Fruit fly (Drosophila melanogaster) S2 (cell line): ENCODE measurements around the gene Eig71Ei.

Source experiments
- CG8478 ChIP-seq: fragments of >200 bp; optimal IDR thresholded peaks from 2 replicates; lab custom pipeline; 2018
- CTCF ChIP-seq, 2 experiments: fragments of >200 bp; optimal IDR thresholded peaks; 2 replicates each; lab custom pipeline; 2018

DNA sequence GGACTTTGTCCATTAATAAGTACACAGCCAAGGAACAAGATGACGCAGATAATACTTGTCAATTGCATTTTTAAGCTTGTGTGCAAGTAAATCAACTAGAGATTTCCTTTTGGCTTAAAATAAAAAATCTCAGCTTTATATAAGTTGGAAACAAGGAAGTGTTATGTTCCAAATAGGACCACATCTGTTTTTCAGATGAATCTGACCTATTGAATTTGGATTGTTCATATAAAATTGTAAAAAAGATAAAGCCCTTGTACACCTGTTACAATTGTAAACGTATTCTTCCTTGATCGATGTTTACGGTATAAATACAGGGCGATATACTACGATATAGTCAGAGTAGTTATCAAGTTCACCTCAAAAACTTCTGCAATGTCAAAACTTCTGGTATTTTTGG is 2.2 kb upstream of the Eig71Ei start, which contains the start of the genes Eig71Ef and Eig71Eg:
- no peak for TF ChIP-seq CG8478 (lab: Kevin White, UChicago)
- TF ChIP-seq CTCF (optimal IDR thresholded peaks at IDR 0.05; lab: Kevin White, UChicago): no peak
